Worm (Caenorhabditis elegans): ENCODE data around the gene flp-1.

DNA sequence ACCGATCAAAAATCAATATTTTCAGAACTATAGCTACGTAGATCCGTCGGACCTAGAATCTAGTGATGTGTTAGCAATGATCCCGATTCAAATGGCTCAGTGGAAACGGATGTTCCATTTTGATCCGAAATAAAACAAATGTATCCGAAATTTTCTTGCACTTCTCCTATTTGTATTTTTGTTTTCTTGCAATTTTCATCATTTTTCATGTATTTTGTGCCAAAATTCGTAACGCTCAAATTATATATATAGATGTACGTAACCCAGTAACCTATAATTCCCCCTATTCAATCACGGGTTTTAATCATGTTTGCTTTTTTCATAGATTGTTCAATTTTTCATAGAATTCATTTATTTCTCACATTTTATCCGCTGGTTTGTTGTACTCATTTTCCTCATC is 45.6 kb upstream of the flp-1 start, which contains the start of gene gldi-10:
- TF ChIP-seq zip-4 (GFP tag; optimal IDR thresholded peaks at IDR 0.05) (no peak), skn-1 (tag; optimal IDR thresholded peaks at IDR 0.05) (no peak), dpl-1 (GFP tag; optimal IDR thresholded peaks at IDR 0.05) (no peak), lin-15B (tag; optimal IDR thresholded peaks at IDR 0.05) (no peak), lsy-2 (tag; optimal IDR thresholded peaks at IDR 0.05) (no peak), Y116A8C.19 (tag; optimal IDR thresholded peaks at IDR 0.05; ENCODE audit: borderline replicate concordance) (no peak), isw-1 (GFP tag; IDR thresholded peaks at IDR 0.05) (no peak), egl-27 (tag; optimal IDR thresholded peaks at IDR 0.05) (no peak), nhr-28 (tag; optimal IDR thresholded peaks at IDR 0.05) (no peak), unc-62 (GFP tag; optimal IDR thresholded peaks at IDR 0.05) (no peak), ceh-82 (tag; optimal IDR thresholded peaks at IDR 0.05) (no peak), nhr-76 (tag; optimal IDR thresholded peaks at IDR 0.05) (no peak), tlp-1 (tag; optimal IDR thresholded peaks at IDR 0.05) (no peak)

Data from whole organism, L1 larva.